Worm (Caenorhabditis elegans) whole organism, late embryonic: ENCODE results near the gene egg-1.

Experiments used
- C08G9.2 ChIP-seq: sonication (generic microtip); optimal IDR thresholded peaks from 2 replicates; lab custom pipeline; 2016; ENCODE audit warnings: mild to moderate bottlenecking, missing genetic modification characterization, moderate library complexity, missing compliant biosample characterization
- C38D4.7 ChIP-seq: fragments of 200-800 bp; sonication (Bioruptor generic); optimal IDR thresholded peaks from 2 replicates; lab custom pipeline; 2018; ENCODE audit warnings: mild to moderate bottlenecking, missing genetic modification characterization, moderate library complexity, missing compliant biosample characterization
- F13H6.1 ChIP-seq: sonication (generic microtip); optimal IDR thresholded peaks from 2 replicates; lab custom pipeline; 2016; ENCODE audit warnings: missing genetic modification characterization, missing compliant biosample characterization
- K02D7.2 ChIP-seq: sonication (generic microtip); optimal IDR thresholded peaks from 2 replicates; lab custom pipeline; 2017; ENCODE audit warnings: mild to moderate bottlenecking, missing genetic modification characterization, missing compliant biosample characterization
- K09A11.1 ChIP-seq: sonication (generic microtip); optimal IDR thresholded peaks from 2 replicates; lab custom pipeline; 2017; ENCODE audit warnings: antibody characterized with exemption, mild to moderate bottlenecking, missing genetic modification characterization, missing compliant biosample characterization; ENCODE audit not compliant: insufficient read depth
- Y22D7AL.16 ChIP-seq: sonication (generic microtip); optimal IDR thresholded peaks from 2 replicates; lab custom pipeline; 2016; ENCODE audit warnings: missing genetic modification characterization, missing compliant biosample characterization
- ahr-1 ChIP-seq: sonication (generic microtip); optimal IDR thresholded peaks from 2 replicates; lab custom pipeline; 2016; ENCODE audit warnings: missing genetic modification characterization, missing compliant biosample characterization
- ama-1 ChIP-seq: fragments of 150-350 bp; optimal IDR thresholded peaks from 2 replicates; lab custom pipeline; 2014
- ceh-14 ChIP-seq: sonication (generic microtip); optimal IDR thresholded peaks from 2 replicates; lab custom pipeline; 2016; ENCODE audit warnings: missing genotype, missing genetic modification characterization, missing compliant biosample characterization
- ceh-18 ChIP-seq: sonication (generic microtip); optimal IDR thresholded peaks from 2 replicates; lab custom pipeline; 2016; ENCODE audit warnings: missing genetic modification characterization, missing compliant biosample characterization
- ceh-22 ChIP-seq: sonication (generic microtip); optimal IDR thresholded peaks from 2 replicates; lab custom pipeline; 2017; ENCODE audit warnings: missing biosample characterization, missing genetic modification characterization
- ceh-30 ChIP-seq: fragments of 150-350 bp; optimal IDR thresholded peaks from 2 replicates; lab custom pipeline; 2014; ENCODE audit warnings: missing biosample characterization, missing genetic modification characterization
- ceh-34 ChIP-seq: sonication (generic microtip); optimal IDR thresholded peaks from 2 replicates; lab custom pipeline; 2016; ENCODE audit warnings: mild to moderate bottlenecking, missing genetic modification characterization, missing compliant biosample characterization
- ceh-45 ChIP-seq: fragments of 200-800 bp; sonication (Bioruptor generic); IDR thresholded peaks from 2 replicates; pipeline ENCODE4 v1.3.6; 2022; ENCODE audit warnings: missing genetic modification reagents, missing genetic modification characterization, missing compliant biosample characterization
- ceh-48 ChIP-seq: sonication (generic microtip); optimal IDR thresholded peaks from 2 replicates; lab custom pipeline; 2016; ENCODE audit warnings: missing genetic modification characterization, inconsistent platforms, missing compliant biosample characterization
- ceh-9 ChIP-seq: sonication (generic microtip); optimal IDR thresholded peaks from 2 replicates; lab custom pipeline; 2016; ENCODE audit warnings: mild to moderate bottlenecking, missing genetic modification characterization, inconsistent platforms, missing compliant biosample characterization
- elt-2 ChIP-seq: sonication (generic microtip); optimal IDR thresholded peaks from 2 replicates; lab custom pipeline; 2016; ENCODE audit warnings: missing genetic modification reagents, missing genetic modification characterization, missing compliant biosample characterization
- ets-4 ChIP-seq: sonication (generic microtip); optimal IDR thresholded peaks from 2 replicates; lab custom pipeline; 2016; ENCODE audit warnings: missing genetic modification characterization, missing compliant biosample characterization
- eyg-1 ChIP-seq: sonication (generic microtip); optimal IDR thresholded peaks from 2 replicates; lab custom pipeline; 2016; ENCODE audit warnings: missing genotype, missing genetic modification characterization, missing compliant biosample characterization
- fax-1 ChIP-seq: sonication (generic microtip); optimal IDR thresholded peaks from 2 replicates; lab custom pipeline; 2016; ENCODE audit warnings: missing genotype, missing genetic modification characterization, missing compliant biosample characterization
- fkh-10 ChIP-seq: fragments of 150-350 bp; optimal IDR thresholded peaks from 2 replicates; lab custom pipeline; 2014; ENCODE audit warnings: missing biosample characterization, missing genetic modification reagents, missing genetic modification characterization
- fkh-6 ChIP-seq: sonication (generic microtip); optimal IDR thresholded peaks from 2 replicates; lab custom pipeline; 2016; ENCODE audit warnings: missing genetic modification characterization, missing compliant biosample characterization
- hlh-13 ChIP-seq: fragments of 200-800 bp; sonication (Bioruptor generic); optimal IDR thresholded peaks from 2 replicates; lab custom pipeline; 2018; ENCODE audit warnings: mild to moderate bottlenecking, missing genetic modification characterization, missing compliant biosample characterization
- hlh-15 ChIP-seq: sonication (generic microtip); optimal IDR thresholded peaks from 2 replicates; lab custom pipeline; 2016; ENCODE audit warnings: missing genetic modification characterization, missing compliant biosample characterization
- hlh-6 ChIP-seq: sonication (generic microtip); optimal IDR thresholded peaks from 2 replicates; lab custom pipeline; 2016; ENCODE audit warnings: missing genotype, missing genetic modification characterization, missing compliant biosample characterization
- lim-6 ChIP-seq: sonication (generic microtip); optimal IDR thresholded peaks from 2 replicates; lab custom pipeline; 2016; ENCODE audit warnings: missing genetic modification characterization, missing compliant biosample characterization
- madf-2 ChIP-seq: sonication (generic microtip); optimal IDR thresholded peaks from 2 replicates; lab custom pipeline; 2017; ENCODE audit warnings: missing genetic modification characterization, missing compliant biosample characterization
- mec-3 ChIP-seq: sonication (generic microtip); optimal IDR thresholded peaks from 2 replicates; lab custom pipeline; 2016; ENCODE audit warnings: borderline replicate concordance, missing genetic modification characterization, missing compliant biosample characterization
- nfya-1 ChIP-seq: sonication (generic microtip); optimal IDR thresholded peaks from 2 replicates; lab custom pipeline; 2017; ENCODE audit warnings: missing genetic modification characterization, mild to moderate bottlenecking, missing compliant biosample characterization, antibody characterized with exemption, moderate library complexity
- nhr-11 ChIP-seq: fragments of 150-350 bp; optimal IDR thresholded peaks from 2 replicates; lab custom pipeline; 2014; ENCODE audit warnings: missing biosample characterization, missing genetic modification characterization
- npax-4 ChIP-seq: sonication (generic microtip); optimal IDR thresholded peaks from 2 replicates; lab custom pipeline; 2016; ENCODE audit warnings: missing genetic modification characterization, missing compliant biosample characterization
- odd-2 ChIP-seq: sonication (generic microtip); optimal IDR thresholded peaks from 2 replicates; lab custom pipeline; 2017; ENCODE audit warnings: antibody characterized with exemption, mild to moderate bottlenecking, missing genetic modification characterization, missing compliant biosample characterization
- pag-3 ChIP-seq: sonication (generic microtip); optimal IDR thresholded peaks from 2 replicates; lab custom pipeline; 2016; ENCODE audit warnings: missing compliant biosample characterization, missing genetic modification characterization, borderline replicate concordance
- pat-9 ChIP-seq: fragments of 200-800 bp; sonication (Bioruptor generic); optimal IDR thresholded peaks from 2 replicates; lab custom pipeline; 2018; ENCODE audit warnings: mild to moderate bottlenecking, missing genetic modification characterization, moderate library complexity, missing compliant biosample characterization
- pax-1 ChIP-seq: fragments of 150-350 bp; optimal IDR thresholded peaks from 2 replicates; lab custom pipeline; 2014; ENCODE audit warnings: missing biosample characterization, missing genetic modification characterization
- pha-2 ChIP-seq: sonication (generic microtip); optimal IDR thresholded peaks from 2 replicates; lab custom pipeline; 2017; ENCODE audit warnings: mild to moderate bottlenecking, missing genetic modification characterization, missing compliant biosample characterization
- pha-4 ChIP-seq: fragments of 150-350 bp; optimal IDR thresholded peaks from 2 replicates; lab custom pipeline; 2018; ENCODE audit warnings: missing biosample characterization, missing genetic modification reagents, missing genetic modification characterization
- pqm-1 ChIP-seq: sonication (generic microtip); optimal IDR thresholded peaks from 2 replicates; lab custom pipeline; 2016; ENCODE audit warnings: missing genetic modification characterization, missing compliant biosample characterization
- pros-1 ChIP-seq: fragments of 150-350 bp; optimal IDR thresholded peaks from 2 replicates; lab custom pipeline; 2014; ENCODE audit warnings: missing biosample characterization, missing genetic modification reagents, missing genetic modification characterization
- ref-2 ChIP-seq: sonication (generic microtip); optimal IDR thresholded peaks from 2 replicates; lab custom pipeline; 2016; ENCODE audit warnings: missing genetic modification characterization, missing compliant biosample characterization
- rnt-1 ChIP-seq: sonication (generic microtip); optimal IDR thresholded peaks from 2 replicates; lab custom pipeline; 2016; ENCODE audit warnings: missing genetic modification characterization, missing compliant biosample characterization
- sdc-2 ChIP-seq: sonication (generic microtip); optimal IDR thresholded peaks from 2 replicates; lab custom pipeline; 2016; ENCODE audit warnings: missing genotype, missing genetic modification characterization, missing compliant biosample characterization
- sox-2 ChIP-seq: fragments of 200-800 bp; sonication (Bioruptor generic); IDR thresholded peaks from 2 replicates; pipeline ENCODE4 v1.3.6; 2022; ENCODE audit warnings: missing genetic modification reagents, missing genetic modification characterization, missing compliant biosample characterization
- sox-4 ChIP-seq: sonication (generic microtip); optimal IDR thresholded peaks from 2 replicates; lab custom pipeline; 2017; ENCODE audit warnings: mild to moderate bottlenecking, missing genetic modification characterization, inconsistent platforms, missing compliant biosample characterization
- syd-9 ChIP-seq: sonication (generic microtip); optimal IDR thresholded peaks from 2 replicates; lab custom pipeline; 2016; ENCODE audit warnings: mild to moderate bottlenecking, missing genetic modification characterization, moderate library complexity, missing compliant biosample characterization
- tbx-2 ChIP-seq: sonication (generic microtip); optimal IDR thresholded peaks from 2 replicates; lab custom pipeline; 2016; ENCODE audit warnings: missing genetic modification characterization, missing compliant biosample characterization
- ttx-3 ChIP-seq: sonication (generic microtip); optimal IDR thresholded peaks from 2 replicates; lab custom pipeline; 2016; ENCODE audit warnings: missing genetic modification reagents, missing genetic modification characterization, missing compliant biosample characterization
- unc-3 ChIP-seq, 2 experiments: fragments of 200-800 bp in 1 of 2; sonication (Bioruptor generic) in 1 of 2; sonication (generic microtip) in 1 of 2; conservative IDR thresholded peaks in 1 of 2; optimal IDR thresholded peaks in 1 of 2; 2 replicates each; pipeline versions ENCODE4 v1.3.6 to Lab custom; 2016 to 2022; ENCODE audit warnings: missing compliant biosample characterization in 2 of 2, missing genetic modification characterization in 2 of 2, missing genetic modification reagents in 1 of 2
- unc-42 ChIP-seq: sonication (generic microtip); optimal IDR thresholded peaks from 2 replicates; lab custom pipeline; 2016; ENCODE audit warnings: missing genotype, missing genetic modification characterization, missing compliant biosample characterization
- unc-55 ChIP-seq: sonication (generic microtip); optimal IDR thresholded peaks from 2 replicates; lab custom pipeline; 2017; ENCODE audit warnings: missing biosample characterization, missing genetic modification reagents, missing genetic modification characterization
- ztf-16 ChIP-seq: sonication (generic microtip); optimal IDR thresholded peaks from 2 replicates; lab custom pipeline; 2017; ENCODE audit warnings: missing genetic modification characterization, missing compliant biosample characterization

The egg-1 gene

ce11 chrIII:5727827-5728226, at the start of gene egg-1:
Gene egg-1, plus strand, starts transcription at chrIII:5728180.
- TF ChIP-seq ceh-30 (tag; lab: Kevin White, UChicago) (no peak), K09A11.1 (tag; lab: Kevin White, UChicago) (no peak), pros-1 (tag; lab: Kevin White, UChicago) (no peak), odd-2 (tag; lab: Kevin White, UChicago) (no peak), rnt-1 (no peak), fkh-6 (tag; lab: Kevin White, UChicago) (no peak), pha-2 (tag; lab: Kevin White, UChicago) (no peak), sox-4 (tag; lab: Kevin White, UChicago) (no peak), F13H6.1 (no peak), tbx-2 (no peak), fkh-10 (GFP tag; lab: Kevin White, UChicago) (no peak), nfya-1 (tag; lab: Kevin White, UChicago) (no peak)

- TF ChIP-seq unc-42 = peak; percentile 87
- TF ChIP-seq pax-1 (tag; lab: Kevin White, UChicago) = peak; percentile 93
- peak; percentile 62 for TF ChIP-seq ceh-14
- no peak for TF ChIP-seq ceh-9
- TF ChIP-seq hlh-15 = no peak
- TF ChIP-seq nhr-11 (tag; lab: Kevin White, UChicago) = peak; percentile 78
- TF ChIP-seq pha-4 (tag; lab: Kevin White, UChicago) = no peak
- peak; percentile 64 for TF ChIP-seq ceh-30 (tag; lab: Kevin White, UChicago)
- TF ChIP-seq syd-9 = peak; percentile 48
- TF ChIP-seq ceh-18 (tag; lab: Kevin White, UChicago) = peak; percentile 94
- peak; percentile 74 for TF ChIP-seq unc-55 (GFP tag; lab: Kevin White, UChicago)
- peak; percentile 24; the same call in 1 of the 2 replicates for TF ChIP-seq sox-2 (GFP tag; lab: Robert Waterston, UW)
- TF ChIP-seq npax-4 = no peak
- TF ChIP-seq ref-2 (tag; lab: Kevin White, UChicago) = peak; percentile 90
- TF ChIP-seq pat-9 = peak; percentile 58
- peak; percentile 94 for TF ChIP-seq tbx-2
- TF ChIP-seq C08G9.2 (tag; lab: Kevin White, UChicago) = peak; percentile 35
- TF ChIP-seq ceh-45 = no peak
- no peak for TF ChIP-seq K02D7.2 (tag; lab: Kevin White, UChicago)
- TF ChIP-seq fax-1 (tag; lab: Kevin White, UChicago) = no peak
- peak; percentile 82 for TF ChIP-seq ceh-48 (tag; lab: Kevin White, UChicago)
- TF ChIP-seq hlh-13 = no peak
- peak; percentile 34 for TF ChIP-seq pqm-1
- peak; percentile 95 for TF ChIP-seq ets-4 (tag; lab: Kevin White, UChicago)
- peak; percentile 56 for TF ChIP-seq madf-2 (tag; lab: Kevin White, UChicago)
- peak; percentile 69 for TF ChIP-seq elt-2 (tag; lab: Kevin White, UChicago)
- TF ChIP-seq pag-3 (tag; lab: Kevin White, UChicago) = no peak
- no peak for TF ChIP-seq mec-3
- TF ChIP-seq C38D4.7 = no peak
- TF ChIP-seq hlh-6 (tag; lab: Kevin White, UChicago) = no peak
- TF ChIP-seq ttx-3 (tag; lab: Kevin White, UChicago) = peak; percentile 6
- TF ChIP-seq F13H6.1 = peak; percentile 21
- TF ChIP-seq eyg-1 (tag; lab: Kevin White, UChicago) = no peak
- peak; percentile 96 for TF ChIP-seq nfya-1 (tag; lab: Kevin White, UChicago)
- TF ChIP-seq sdc-2 = peak; percentile 28
- TF ChIP-seq ztf-16 (tag; lab: Kevin White, UChicago) = peak; percentile 78
- peak; percentile 52 for TF ChIP-seq K09A11.1 (tag; lab: Kevin White, UChicago)
- TF ChIP-seq ceh-22 (tag; lab: Kevin White, UChicago) = no peak
- no peak for TF ChIP-seq ama-1 (lab: Kevin White, UChicago)
- TF ChIP-seq lim-6 = no peak
- no peak for TF ChIP-seq unc-3 (GFP tag; conservative IDR thresholded peaks at IDR 0.05; lab: Robert Waterston, UW)
- TF ChIP-seq unc-3 (tag; optimal IDR thresholded peaks at IDR 0.05; lab: Kevin White, UChicago) = peak; percentile 56
- TF ChIP-seq Y22D7AL.16 = no peak
- TF ChIP-seq ceh-34 (tag; lab: Kevin White, UChicago) = peak; percentile 89
- no peak for TF ChIP-seq ahr-1 (tag; lab: Kevin White, UChicago)
Measured at ce11 chrIII:5678935-5679334, 49.0 kb upstream of the egg-1 start, which contains the start of the genes ska-3 and rps-12. Gene ska-3, minus strand, starts transcription at chrIII:5679005. Gene rps-12, plus strand, starts transcription at chrIII:5679298.
